Worm (Caenorhabditis elegans): Measurements from ENCODE around the gene R186.3.

ce11 chrV:12961085-12961560 is 5.9 kb downstream of the R186.3 start, which contains the start of gene mpst-7:
- TF ChIP-seq aly-1 (tag; optimal IDR thresholded peaks at IDR 0.05) (no peak), ama-1 (optimal IDR thresholded peaks at IDR 0.05) (no peak), F13C5.2 (tag; optimal IDR thresholded peaks at IDR 0.05) (no peak), ceh-36 (tag; optimal IDR thresholded peaks at IDR 0.05) (no peak)

Measured in whole organism, early embryonic.